Worm (Caenorhabditis elegans) whole organism, L3 larva: ENCODE measurements around the gene ugt-41.

ENCODE experiments used
- ZK546.5 ChIP-seq: sonication (generic microtip); optimal IDR thresholded peaks from 2 replicates; lab custom pipeline; 2017; ENCODE audit warnings: missing biosample characterization, missing genetic modification characterization
- aly-2 ChIP-seq: fragments of 150-350 bp; optimal IDR thresholded peaks from 2 replicates; lab custom pipeline; 2014; ENCODE audit warnings: missing biosample characterization, missing genetic modification characterization
- ceh-16 ChIP-seq: sonication (generic microtip); optimal IDR thresholded peaks from 2 replicates; lab custom pipeline; 2017; ENCODE audit warnings: missing biosample characterization, missing genetic modification characterization
- egl-27 ChIP-seq: sonication (generic microtip); optimal IDR thresholded peaks from 4 replicates; lab custom pipeline; 2017; ENCODE audit warnings: missing biosample characterization, missing genetic modification reagents, missing genetic modification characterization
- elt-1 ChIP-seq: fragments of 150-350 bp; optimal IDR thresholded peaks from 2 replicates; lab custom pipeline; 2014; ENCODE audit warnings: missing biosample characterization, missing genetic modification characterization
- nhr-23 ChIP-seq: fragments of 150-350 bp; optimal IDR thresholded peaks from 2 replicates; lab custom pipeline; 2014; ENCODE audit warnings: missing biosample characterization, missing genetic modification reagents, missing genetic modification characterization
- nhr-43 ChIP-seq: sonication (generic microtip); optimal IDR thresholded peaks from 2 replicates; lab custom pipeline; 2016; ENCODE audit warnings: mild to moderate bottlenecking, missing genetic modification characterization, missing compliant biosample characterization; ENCODE audit not compliant: poor library complexity, severe bottlenecking
- unc-39 ChIP-seq: sonication (generic microtip); optimal IDR thresholded peaks from 4 replicates; lab custom pipeline; 2017; ENCODE audit warnings: missing biosample characterization, missing genetic modification characterization
- zag-1 ChIP-seq: fragments of 150-350 bp; optimal IDR thresholded peaks from 2 replicates; lab custom pipeline; 2014; ENCODE audit warnings: missing biosample characterization, missing genetic modification characterization
- ztf-11 ChIP-seq: fragments of 150-350 bp; optimal IDR thresholded peaks from 2 replicates; lab custom pipeline; 2014; ENCODE audit warnings: missing biosample characterization, missing genetic modification characterization

- no peak for TF ChIP-seq zag-1 (tag; lab: Kevin White, UChicago)
- no peak for TF ChIP-seq nhr-23 (tag; lab: Kevin White, UChicago)
- no peak for TF ChIP-seq ztf-11 (tag; lab: Kevin White, UChicago)
- no peak for TF ChIP-seq aly-2 (tag; lab: Kevin White, UChicago)
- no peak for TF ChIP-seq unc-39 (tag; lab: Kevin White, UChicago)
- no peak for TF ChIP-seq ceh-16
- TF ChIP-seq elt-1, result no peak
- no peak for TF ChIP-seq ZK546.5 (tag; lab: Kevin White, UChicago)
- no peak for TF ChIP-seq egl-27 (tag; lab: Kevin White, UChicago)
- TF ChIP-seq nhr-43, result no peak
Measured at ce11 chrV:7163477-7164114, at the start of gene ugt-41.
